Fruit fly (Drosophila melanogaster) whole organism, embryonic: Measurements from ENCODE around the gene Dscam3.
A peak's percentile ranks its signal among the peaks of the same experiment; 100 is the strongest.

ENCODE experiments used
- Atf-2 ChIP-seq: fragments of 200-800 bp; sonication (Bioruptor generic); optimal IDR thresholded peaks from 2 replicates; lab custom pipeline; 2016; ENCODE audit warnings: missing biosample characterization, missing genetic modification characterization
- CG10209 ChIP-seq: fragments of 200-800 bp; sonication (Bioruptor generic); optimal IDR thresholded peaks from 3 replicates; lab custom pipeline; 2017; ENCODE audit warnings: missing biosample characterization, mild to moderate bottlenecking, missing genetic modification characterization, missing genetic modification reagents
- CG10431 ChIP-seq: fragments of 200-800 bp; sonication (Bioruptor generic); optimal IDR thresholded peaks from 3 replicates; lab custom pipeline; 2018; ENCODE audit warnings: missing biosample characterization, mild to moderate bottlenecking, missing genetic modification characterization
- CG10543 ChIP-seq: fragments of 200-800 bp; sonication (Bioruptor generic); optimal IDR thresholded peaks from 3 replicates; lab custom pipeline; 2017; ENCODE audit warnings: missing biosample characterization, mild to moderate bottlenecking, missing genetic modification characterization, moderate library complexity
- CG12155 ChIP-seq: fragments of 200-800 bp; sonication (Bioruptor generic); optimal IDR thresholded peaks from 3 replicates; lab custom pipeline; 2016; ENCODE audit warnings: missing biosample characterization, missing genetic modification characterization
- CG12769 ChIP-seq: fragments of 200-800 bp; sonication (Bioruptor generic); optimal IDR thresholded peaks from 2 replicates; lab custom pipeline; 2019; ENCODE audit warnings: missing biosample characterization, mild to moderate bottlenecking, missing genetic modification characterization, moderate library complexity
- CG13894 ChIP-seq: fragments of 200-800 bp; sonication (Bioruptor generic); optimal IDR thresholded peaks from 3 replicates; lab custom pipeline; 2018; ENCODE audit warnings: missing biosample characterization, mild to moderate bottlenecking, missing genetic modification characterization, moderate library complexity
- CG15514 ChIP-seq: fragments of 200-800 bp; sonication (Bioruptor generic); optimal IDR thresholded peaks from 3 replicates; lab custom pipeline; 2017; ENCODE audit warnings: missing biosample characterization, missing genetic modification characterization, mild to moderate bottlenecking, moderate library complexity, missing genetic modification reagents
- CG17328 ChIP-seq: fragments of 200-800 bp; sonication (Bioruptor generic); IDR thresholded peaks from 2 replicates; pipeline ENCODE4 v1.3.6; 2022; ENCODE audit warnings: missing biosample characterization, missing genetic modification characterization
- CG17359 ChIP-seq: fragments of 200-800 bp; sonication (Bioruptor generic); optimal IDR thresholded peaks from 3 replicates; lab custom pipeline; 2018; ENCODE audit warnings: missing biosample characterization, mild to moderate bottlenecking, missing genetic modification characterization, moderate library complexity
- CG2889 ChIP-seq: fragments of 200-800 bp; sonication (Bioruptor generic); IDR thresholded peaks from 3 replicates; pipeline ENCODE4 v1.3.6; 2022; ENCODE audit warnings: missing biosample characterization, missing genetic modification characterization
- CG32532 ChIP-seq: fragments of 200-800 bp; sonication (Bioruptor generic); IDR thresholded peaks from 2 replicates; pipeline ENCODE4 v1.3.6; 2022; ENCODE audit warnings: missing biosample characterization, missing genetic modification characterization
- CG3847 ChIP-seq: fragments of 200-800 bp; sonication (Bioruptor generic); IDR thresholded peaks from 2 replicates; pipeline ENCODE4 v1.3.6; 2022; ENCODE audit warnings: missing biosample characterization, missing genetic modification characterization
- CG4328 ChIP-seq: fragments of 200-800 bp; sonication (Bioruptor generic); optimal IDR thresholded peaks from 3 replicates; lab custom pipeline; 2017; ENCODE audit warnings: missing biosample characterization, missing genetic modification reagents, missing genetic modification characterization
- CG6254 ChIP-seq: fragments of 200-800 bp; sonication (Bioruptor generic); optimal IDR thresholded peaks from 3 replicates; lab custom pipeline; 2017; ENCODE audit warnings: mild to moderate bottlenecking, missing biosample characterization, missing genetic modification reagents, missing genetic modification characterization
- CG7963 ChIP-seq: fragments of 200-800 bp; sonication (Bioruptor generic); IDR thresholded peaks from 3 replicates; pipeline ENCODE4 v1.3.6; 2022; ENCODE audit warnings: missing biosample characterization, missing genetic modification characterization; ENCODE audit not compliant: partially characterized antibody
- CG8478 ChIP-seq: fragments of >200 bp; optimal IDR thresholded peaks from 2 replicates; lab custom pipeline; 2018
- CG9817 ChIP-seq: fragments of 200-800 bp; sonication (Bioruptor generic); optimal IDR thresholded peaks from 2 replicates; lab custom pipeline; 2018; ENCODE audit warnings: missing biosample characterization, mild to moderate bottlenecking, missing genetic modification characterization, moderate library complexity
- Dll ChIP-seq: fragments of 200-800 bp; sonication (Bioruptor generic); IDR thresholded peaks from 4 replicates; pipeline ENCODE4 v1.3.6; 2022; ENCODE audit warnings: missing biosample characterization, missing genetic modification characterization; ENCODE audit not compliant: partially characterized antibody
- Doc2 ChIP-seq: fragments of 200-800 bp; sonication (Bioruptor generic); IDR thresholded peaks from 2 replicates; pipeline ENCODE4 v1.3.6; 2022; ENCODE audit warnings: missing biosample characterization, missing genetic modification characterization
- Drgx ChIP-seq: fragments of 200-800 bp; sonication (Bioruptor generic); IDR thresholded peaks from 2 replicates; pipeline ENCODE4 v1.3.6; 2022; ENCODE audit warnings: missing biosample characterization, missing genetic modification characterization
- Fer2 ChIP-seq: fragments of 200-800 bp; sonication (Bioruptor generic); optimal IDR thresholded peaks from 2 replicates; lab custom pipeline; 2018; ENCODE audit warnings: missing biosample characterization, mild to moderate bottlenecking, missing genetic modification characterization, moderate library complexity
- HmgZ ChIP-seq: fragments of 200-800 bp; sonication (Bioruptor generic); optimal IDR thresholded peaks from 2 replicates; lab custom pipeline; 2018; ENCODE audit warnings: missing biosample characterization, mild to moderate bottlenecking, missing genetic modification characterization
- Myb ChIP-seq: fragments of 200-800 bp; sonication (Bioruptor generic); optimal IDR thresholded peaks from 2 replicates; lab custom pipeline; 2016; ENCODE audit warnings: missing biosample characterization, missing genetic modification characterization
- Neu2 ChIP-seq: fragments of 200-800 bp; sonication (Bioruptor generic); optimal IDR thresholded peaks from 3 replicates; lab custom pipeline; 2016; ENCODE audit warnings: missing biosample characterization, missing genetic modification characterization, borderline replicate concordance
- Opbp ChIP-seq: fragments of 200-800 bp; sonication (Bioruptor generic); IDR thresholded peaks from 3 replicates; pipeline ENCODE4 v1.3.6; 2022; ENCODE audit warnings: missing biosample characterization, missing genetic modification characterization; ENCODE audit not compliant: partially characterized antibody
- Taf1 ChIP-seq: fragments of 200-800 bp; sonication (Bioruptor generic); IDR thresholded peaks from 2 replicates; pipeline ENCODE4 v1.3.6; 2022; ENCODE audit warnings: missing biosample characterization, missing genetic modification characterization
- Trl ChIP-seq, 3 experiments: fragments of >200 bp in 2 of 3; fragments of 200-800 bp in 1 of 3; sonication (Bioruptor generic) in 1 of 3; optimal IDR thresholded peaks; 2 replicates in 1 of 3; 3 replicates in 2 of 3; lab custom pipeline; 2016 to 2017; ENCODE audit warnings: missing biosample characterization in 1 of 3, missing genetic modification characterization in 1 of 3
- ab ChIP-seq: fragments of 200-800 bp; sonication (Bioruptor generic); optimal IDR thresholded peaks from 2 replicates; lab custom pipeline; 2016; ENCODE audit warnings: missing biosample characterization, missing genetic modification characterization
- aop ChIP-seq: fragments of 200-800 bp; sonication (Bioruptor generic); IDR thresholded peaks from 2 replicates; pipeline ENCODE4 v1.3.6; 2022; ENCODE audit warnings: missing biosample characterization, missing genetic modification characterization
- bsh ChIP-seq, 2 experiments: fragments of 200-800 bp; sonication (Bioruptor generic); optimal IDR thresholded peaks; 2 replicates each; lab custom pipeline; 2017 to 2018; ENCODE audit warnings: mild to moderate bottlenecking in 2 of 2, missing biosample characterization in 2 of 2, missing genetic modification characterization in 2 of 2, moderate library complexity in 1 of 2
- cad ChIP-seq: fragments of >200 bp; optimal IDR thresholded peaks from 2 replicates; lab custom pipeline; 2017; ENCODE audit warnings: missing biosample characterization, missing genetic modification characterization
- cg ChIP-seq: fragments of 200-800 bp; sonication (Bioruptor generic); optimal IDR thresholded peaks from 3 replicates; lab custom pipeline; 2019; ENCODE audit warnings: missing biosample characterization, mild to moderate bottlenecking, missing genetic modification characterization, moderate library complexity
- emc ChIP-seq: fragments of 200-800 bp; sonication (Bioruptor generic); optimal IDR thresholded peaks from 2 replicates; lab custom pipeline; 2016; ENCODE audit warnings: missing biosample characterization, missing genetic modification characterization
- gfzf ChIP-seq: fragments of 200-800 bp; sonication (Bioruptor generic); optimal IDR thresholded peaks from 2 replicates; lab custom pipeline; 2016; ENCODE audit warnings: missing biosample characterization, mild to moderate bottlenecking, missing genetic modification characterization, moderate library complexity
- gsb ChIP-seq: fragments of 200-800 bp; sonication (Bioruptor generic); IDR thresholded peaks from 2 replicates; pipeline ENCODE4 v1.3.6; 2022; ENCODE audit warnings: missing biosample characterization, missing genetic modification characterization
- gt ChIP-seq: fragments of 200-800 bp; sonication (Bioruptor generic); IDR thresholded peaks from 2 replicates; pipeline ENCODE4 v1.3.6; 2022; ENCODE audit warnings: missing biosample characterization, missing genetic modification characterization
- hkb ChIP-seq, 2 experiments: fragments of 200-800 bp in 1 of 2; fragments of >200 bp in 1 of 2; sonication (Bioruptor generic) in 1 of 2; IDR thresholded peaks in 1 of 2; optimal IDR thresholded peaks in 1 of 2; 2 replicates each; pipeline versions ENCODE4 v1.3.6 to Lab custom; 2017 to 2022; ENCODE audit warnings: missing biosample characterization in 1 of 2, missing genetic modification characterization in 1 of 2
- lilli ChIP-seq: fragments of 200-800 bp; sonication (Bioruptor generic); optimal IDR thresholded peaks from 3 replicates; lab custom pipeline; 2016; ENCODE audit warnings: missing biosample characterization, missing genetic modification characterization
- phol ChIP-seq: fragments of 200-800 bp; sonication (Bioruptor generic); optimal IDR thresholded peaks from 3 replicates; lab custom pipeline; 2018; ENCODE audit warnings: missing biosample characterization, mild to moderate bottlenecking, missing genetic modification characterization, moderate library complexity
- run ChIP-seq: fragments of 200-800 bp; sonication (Bioruptor generic); optimal IDR thresholded peaks from 3 replicates; lab custom pipeline; 2018; ENCODE audit warnings: missing biosample characterization, mild to moderate bottlenecking, missing genetic modification characterization
- schlank ChIP-seq: fragments of 200-800 bp; sonication (Bioruptor generic); optimal IDR thresholded peaks from 2 replicates; lab custom pipeline; 2018; ENCODE audit warnings: missing biosample characterization, mild to moderate bottlenecking, missing genetic modification characterization
- sisA ChIP-seq: fragments of 200-800 bp; sonication (Bioruptor generic); IDR thresholded peaks from 2 replicates; pipeline ENCODE4 v1.3.6; 2022; ENCODE audit warnings: missing biosample characterization, missing genetic modification characterization
- trh ChIP-seq: fragments of 200-800 bp; sonication (Bioruptor generic); optimal IDR thresholded peaks from 2 replicates; lab custom pipeline; 2016; ENCODE audit warnings: missing biosample characterization, missing genetic modification characterization
- tup ChIP-seq: fragments of 200-800 bp; sonication (Bioruptor generic); optimal IDR thresholded peaks from 2 replicates; lab custom pipeline; 2016; ENCODE audit warnings: missing biosample characterization, mild to moderate bottlenecking, missing genetic modification characterization, moderate library complexity
- unpg ChIP-seq: fragments of 200-800 bp; sonication (Bioruptor generic); optimal IDR thresholded peaks from 3 replicates; lab custom pipeline; 2018; ENCODE audit warnings: missing biosample characterization, mild to moderate bottlenecking, missing genetic modification characterization, moderate library complexity
- vnd ChIP-seq: fragments of 200-800 bp; sonication (Bioruptor generic); IDR thresholded peaks from 3 replicates; pipeline ENCODE4 v1.3.6; 2022; ENCODE audit warnings: missing biosample characterization, missing genetic modification characterization; ENCODE audit not compliant: partially characterized antibody
- zen2 ChIP-seq: fragments of 200-800 bp; sonication (Bioruptor generic); IDR thresholded peaks from 3 replicates; pipeline ENCODE4 v1.3.6; 2022; ENCODE audit warnings: missing biosample characterization, missing genetic modification characterization; ENCODE audit not compliant: partially characterized antibody

Gene Dscam3

DNA sequence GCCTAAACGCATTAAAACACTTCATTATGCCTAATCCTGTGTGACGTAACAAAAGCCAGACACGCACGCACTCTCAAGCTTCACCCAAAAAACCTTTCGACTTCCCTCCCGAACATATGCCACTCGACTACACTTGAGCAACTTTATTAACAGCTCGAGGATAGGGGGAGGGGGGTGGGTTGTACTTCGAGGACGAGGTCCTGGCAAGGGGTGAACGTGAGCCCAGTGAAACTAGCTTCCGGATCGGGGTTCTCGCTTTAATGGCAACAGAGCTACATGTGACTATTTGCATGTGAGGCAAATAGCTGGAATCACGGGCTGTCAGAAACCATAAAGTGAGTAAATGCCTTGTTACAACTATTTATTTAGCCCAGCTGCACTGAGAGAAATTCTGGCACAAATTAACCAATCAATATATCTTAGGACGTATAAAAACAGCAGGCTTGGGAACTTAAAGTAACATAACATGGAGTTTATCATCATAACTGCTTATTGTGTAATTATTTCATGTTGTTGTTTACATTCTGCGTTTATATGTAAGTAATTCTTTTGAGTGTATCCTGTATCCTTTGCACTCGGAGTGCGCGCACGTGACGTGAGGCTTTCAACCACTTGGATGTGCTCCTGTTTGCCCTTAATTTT lies 45.5 kb upstream of the Dscam3 start (continued):
- TF ChIP-seq CG12769 (tag; lab: Kevin White, UChicago) (no peak), Myb (no peak), emc (GFP tag; lab: Kevin White, UChicago) (no peak), hkb (optimal IDR thresholded peaks at IDR 0.05; lab: Kevin White, UChicago) (no peak), hkb (GFP tag; IDR thresholded peaks at IDR 0.05; lab: Robert Waterston, UW) (0 out of 2 replicates have a peak, but pooled peaks have one; percentile 11), unpg (GFP tag; lab: Kevin White, UChicago) (peak; percentile 68), CG15514 (GFP tag; lab: Kevin White, UChicago) (no peak), CG12155 (GFP tag; lab: Kevin White, UChicago) (peak; percentile 29), CG17359 (tag; lab: Kevin White, UChicago) (peak; percentile 50), CG8478 (lab: Kevin White, UChicago) (no peak), CG4328 (GFP tag; lab: Kevin White, UChicago) (no peak), Atf-2 (GFP tag; lab: Kevin White, UChicago) (peak; percentile 49), CG2889 (GFP tag; lab: Robert Waterston, UW) (no peak), Neu2 (peak; percentile 53), HmgZ (tag; lab: Kevin White, UChicago) (no peak), Trl (optimal IDR thresholded peaks at IDR 0.05; lab: Kevin White, UChicago) (no peak), Trl (GFP tag; optimal IDR thresholded peaks at IDR 0.05; lab: Kevin White, UChicago) (peak; percentile 45), Doc2 (no peak), CG32532 (GFP tag; lab: Robert Waterston, UW) (no peak), gsb (GFP tag; lab: Robert Waterston, UW) (no peak), run (no peak), CG13894 (tag; lab: Kevin White, UChicago) (no peak), vnd (no peak), CG9817 (tag; lab: Kevin White, UChicago) (peak; percentile 14), cad (GFP tag; lab: Kevin White, UChicago) (no peak), bsh (GFP tag; optimal IDR thresholded peaks at IDR 0.05; lab: Kevin White, UChicago) (peak in 1 of 2 experiments; percentile 77), sisA (peak; percentile 41; the same call in 1 of the 2 replicates), cg (no peak), CG7963 (no peak), phol (tag; lab: Kevin White, UChicago) (peak; percentile 70), Dll (no peak), CG17328 (GFP tag; lab: Robert Waterston, UW) (peak; percentile 49; the same call in 1 of the 2 replicates), aop (GFP tag; lab: Robert Waterston, UW) (no peak), gt (GFP tag; lab: Robert Waterston, UW) (no peak), CG6254 (GFP tag; lab: Kevin White, UChicago) (peak; percentile 62), zen2 (GFP tag; lab: Robert Waterston, UW) (no peak), Drgx (GFP tag; lab: Robert Waterston, UW) (no peak), ab (GFP tag; lab: Kevin White, UChicago) (no peak), Taf1 (GFP tag; lab: Robert Waterston, UW) (no peak), lilli (peak; percentile 39), Opbp (GFP tag; lab: Robert Waterston, UW) (no peak), CG3847 (GFP tag; lab: Robert Waterston, UW) (0 out of 2 replicates have a peak, but pooled peaks have one; percentile 9), schlank (tag; lab: Kevin White, UChicago) (no peak), CG10431 (GFP tag; lab: Kevin White, UChicago) (peak; percentile 8), tup (no peak), gfzf (GFP tag; lab: Kevin White, UChicago) (no peak), Fer2 (no peak), CG10543 (GFP tag; lab: Kevin White, UChicago) (no peak), CG10209 (GFP tag; lab: Kevin White, UChicago) (peak; percentile 42), trh (no peak)
